Worm (Caenorhabditis elegans) whole organism, L1 larva: Measurements from ENCODE around the gene C02E7.7.

Source experiments
- blmp-1 ChIP-seq: fragments of 150-350 bp; optimal IDR thresholded peaks from 2 replicates; lab custom pipeline; 2014; ENCODE audit warnings: missing biosample characterization, missing genetic modification characterization
- dpl-1 ChIP-seq, 3 experiments: fragments of 150-350 bp in 2 of 3; sonication (generic microtip) in 1 of 3; optimal IDR thresholded peaks; 2 replicates each; lab custom pipeline; 2014 to 2017; ENCODE audit warnings: missing biosample characterization in 3 of 3, missing genetic modification characterization in 3 of 3, missing genetic modification reagents in 3 of 3
- jun-1 ChIP-seq: fragments of 150-350 bp; optimal IDR thresholded peaks from 2 replicates; lab custom pipeline; 2014; ENCODE audit warnings: missing biosample characterization, missing genetic modification reagents, missing genetic modification characterization
- lin-13 ChIP-seq: fragments of 150-350 bp; optimal IDR thresholded peaks from 2 replicates; lab custom pipeline; 2014; ENCODE audit warnings: missing biosample characterization, missing genetic modification reagents, missing genetic modification characterization
- nhr-19 ChIP-seq: fragments of 200-800 bp; sonication (Bioruptor generic); conservative IDR thresholded peaks from 2 replicates; pipeline ENCODE4 v1.3.6; 2022; ENCODE audit warnings: missing genetic modification characterization, missing compliant biosample characterization
- skn-1 ChIP-seq: fragments of 150-350 bp; optimal IDR thresholded peaks from 2 replicates; lab custom pipeline; 2014; ENCODE audit warnings: missing biosample characterization, missing genetic modification characterization

- no peak for TF ChIP-seq nhr-19 (GFP tag; lab: Robert Waterston, UW)
- TF ChIP-seq lin-13 (GFP tag; lab: Kevin White, UChicago) = no peak
- TF ChIP-seq blmp-1 (tag; lab: Kevin White, UChicago) = no peak
- no peak for TF ChIP-seq skn-1 (tag; lab: Kevin White, UChicago)
- no peak for TF ChIP-seq dpl-1 (GFP tag; optimal IDR thresholded peaks at IDR 0.05; lab: Kevin White, UChicago)
- TF ChIP-seq jun-1 = no peak
These were observed 30.3 kb upstream of the C02E7.7 start, which contains the start of gene str-209 for ce11 chrV:4948635-4949034.
